Worm (Caenorhabditis elegans): ENCODE data around the gene smap-1.

smap-1 gene

ce11 chrIII:10740518-10740917 is 926 bp upstream of the smap-1 start, which contains the start of gene K01G5.8:
Gene K01G5.8, minus strand, starts transcription at chrIII:10740772.
- TF ChIP-seq K09A11.1 (tag; optimal IDR thresholded peaks at IDR 0.05; ENCODE audit: insufficient read depth): no peak
- TF ChIP-seq T23F11.4 (GFP tag; optimal IDR thresholded peaks at IDR 0.05): no peak
- no peak for TF ChIP-seq Y22D7AL.16 (tag; optimal IDR thresholded peaks at IDR 0.05)
- TF ChIP-seq hlh-6 (tag; optimal IDR thresholded peaks at IDR 0.05): no peak
- TF ChIP-seq dve-1 (tag; optimal IDR thresholded peaks at IDR 0.05): no peak
- TF ChIP-seq elt-2 (tag; optimal IDR thresholded peaks at IDR 0.05): no peak
- no peak for TF ChIP-seq ceh-30 (tag; optimal IDR thresholded peaks at IDR 0.05)
- TF ChIP-seq zip-5 (tag; optimal IDR thresholded peaks at IDR 0.05): no peak
- no peak for TF ChIP-seq tbx-7 (tag; optimal IDR thresholded peaks at IDR 0.05)
- no peak for TF ChIP-seq sox-2 (GFP tag; IDR thresholded peaks at IDR 0.05)
- TF ChIP-seq madf-2 (tag; optimal IDR thresholded peaks at IDR 0.05): no peak

- TF ChIP-seq ceh-34 (tag; optimal IDR thresholded peaks at IDR 0.05): peak; percentile 78
- TF ChIP-seq tbx-2 (tag; optimal IDR thresholded peaks at IDR 0.05): peak; percentile 34
- TF ChIP-seq unc-42 (tag; optimal IDR thresholded peaks at IDR 0.05): peak; percentile 30
- TF ChIP-seq ceh-48 (tag; optimal IDR thresholded peaks at IDR 0.05): peak; percentile 68
- no peak for TF ChIP-seq hlh-8 (tag; optimal IDR thresholded peaks at IDR 0.05)
- TF ChIP-seq mec-3 (tag; optimal IDR thresholded peaks at IDR 0.05; ENCODE audit: borderline replicate concordance): no peak
- TF ChIP-seq elt-2 (tag; optimal IDR thresholded peaks at IDR 0.05): peak; percentile 12
- TF ChIP-seq ceh-31 (tag; optimal IDR thresholded peaks at IDR 0.05): peak; percentile 37
- TF ChIP-seq nfya-1 (tag; optimal IDR thresholded peaks at IDR 0.05): peak; percentile 9
- peak; percentile 50 for TF ChIP-seq ama-1 (optimal IDR thresholded peaks at IDR 0.05)
- no peak for TF ChIP-seq C38D4.7 (GFP tag; optimal IDR thresholded peaks at IDR 0.05)
Observed at ce11 chrIII:10739902-10740301, 310 bp upstream of the smap-1 start.

- TF ChIP-seq ceh-34 (tag; optimal IDR thresholded peaks at IDR 0.05) (no peak), T23F11.4 (GFP tag; optimal IDR thresholded peaks at IDR 0.05) (no peak), sdc-2 (tag; optimal IDR thresholded peaks at IDR 0.05) (no peak), tbx-7 (tag; optimal IDR thresholded peaks at IDR 0.05) (no peak), ttx-3 (tag; optimal IDR thresholded peaks at IDR 0.05) (no peak), syd-9 (tag; optimal IDR thresholded peaks at IDR 0.05) (no peak), K02D7.2 (tag; optimal IDR thresholded peaks at IDR 0.05) (no peak), hlh-6 (tag; optimal IDR thresholded peaks at IDR 0.05) (no peak), unc-42 (tag; optimal IDR thresholded peaks at IDR 0.05) (no peak)
Observed at ce11 chrIII:10738081-10738480, 1.5 kb downstream of the smap-1 start.

- TF ChIP-seq ceh-9 (tag; optimal IDR thresholded peaks at IDR 0.05) (no peak), ceh-6 (GFP tag; optimal IDR thresholded peaks at IDR 0.05) (no peak), ceh-31 (tag; optimal IDR thresholded peaks at IDR 0.05) (no peak)
Observed at ce11 chrIII:10736322-10736985, 3.1 kb downstream of the smap-1 start.

- TF ChIP-seq eyg-1 (tag; optimal IDR thresholded peaks at IDR 0.05) (no peak), nfya-1 (tag; optimal IDR thresholded peaks at IDR 0.05) (peak; percentile 93)
Observed at ce11 chrIII:10734511-10735233, 4.9 kb downstream of the smap-1 start.

- no peak for TF ChIP-seq ceh-45 (GFP tag; IDR thresholded peaks at IDR 0.05)
- no peak for TF ChIP-seq rnt-1 (tag; optimal IDR thresholded peaks at IDR 0.05)
- no peak for TF ChIP-seq gmeb-2 (tag; optimal IDR thresholded peaks at IDR 0.05)
- TF ChIP-seq K02D7.2 (tag; optimal IDR thresholded peaks at IDR 0.05): no peak
- no peak for TF ChIP-seq ceh-34 (tag; optimal IDR thresholded peaks at IDR 0.05)
- no peak for TF ChIP-seq hlh-8 (tag; optimal IDR thresholded peaks at IDR 0.05)
- no peak for TF ChIP-seq che-1 (tag; optimal IDR thresholded peaks at IDR 0.05)
- TF ChIP-seq ref-2 (tag; optimal IDR thresholded peaks at IDR 0.05): no peak
- no peak for TF ChIP-seq pat-9 (tag; optimal IDR thresholded peaks at IDR 0.05)
- no peak for TF ChIP-seq nfya-1 (tag; optimal IDR thresholded peaks at IDR 0.05)
- no peak for TF ChIP-seq lim-6 (tag; optimal IDR thresholded peaks at IDR 0.05)
- TF ChIP-seq ceh-19 (GFP tag; optimal IDR thresholded peaks at IDR 0.05): no peak
- TF ChIP-seq ceh-30 (tag; optimal IDR thresholded peaks at IDR 0.05): no peak
- no peak for TF ChIP-seq sox-4 (tag; optimal IDR thresholded peaks at IDR 0.05)
Observed at ce11 chrIII:10733300-10733699, 6.3 kb downstream of the smap-1 start.
